Fruit fly (Drosophila melanogaster) whole organism, embryonic: ENCODE results near the gene LysS.
A peak's percentile ranks its signal among the peaks of the same experiment; 100 is the strongest.

Experiments used
- Bdp1 ChIP-seq: fragments of 200-800 bp; sonication (Bioruptor generic); optimal IDR thresholded peaks from 3 replicates; lab custom pipeline; 2016; ENCODE audit warnings: missing biosample characterization, missing genetic modification characterization
- BtbVII ChIP-seq: fragments of 200-800 bp; sonication (Bioruptor generic); optimal IDR thresholded peaks from 3 replicates; lab custom pipeline; 2017; ENCODE audit warnings: missing biosample characterization, mild to moderate bottlenecking, missing genetic modification characterization
- CG10979 ChIP-seq: fragments of 200-800 bp; sonication (Bioruptor generic); optimal IDR thresholded peaks from 2 replicates; lab custom pipeline; 2018; ENCODE audit warnings: missing biosample characterization, mild to moderate bottlenecking, missing genetic modification characterization, moderate library complexity
- CG14014 ChIP-seq: fragments of 200-800 bp; sonication (Bioruptor generic); IDR thresholded peaks from 2 replicates; pipeline ENCODE4 v1.3.6; 2022; ENCODE audit warnings: missing biosample characterization, missing genetic modification characterization
- CG17359 ChIP-seq: fragments of 200-800 bp; sonication (Bioruptor generic); optimal IDR thresholded peaks from 3 replicates; lab custom pipeline; 2018; ENCODE audit warnings: missing biosample characterization, mild to moderate bottlenecking, missing genetic modification characterization, moderate library complexity
- CG17829 ChIP-seq: fragments of 200-800 bp; optimal IDR thresholded peaks from 2 replicates; lab custom pipeline; 2019; ENCODE audit warnings: missing biosample characterization, mild to moderate bottlenecking, missing genetic modification characterization, moderate library complexity
- CG18764 ChIP-seq: fragments of 200-800 bp; sonication (Bioruptor generic); optimal IDR thresholded peaks from 3 replicates; lab custom pipeline; 2016; ENCODE audit warnings: missing biosample characterization, missing genetic modification characterization
- CG2120 ChIP-seq: fragments of 200-800 bp; sonication (Bioruptor generic); optimal IDR thresholded peaks from 3 replicates; lab custom pipeline; 2016; ENCODE audit warnings: missing biosample characterization, missing genetic modification characterization
- CG3847 ChIP-seq: fragments of 200-800 bp; sonication (Bioruptor generic); IDR thresholded peaks from 2 replicates; pipeline ENCODE4 v1.3.6; 2022; ENCODE audit warnings: missing biosample characterization, missing genetic modification characterization
- CG42726 ChIP-seq: fragments of 200-800 bp; sonication (Bioruptor generic); IDR thresholded peaks from 2 replicates; pipeline ENCODE4 v1.3.6; 2022; ENCODE audit warnings: missing biosample characterization, missing genetic modification characterization; ENCODE audit not compliant: partially characterized antibody
- CG4360 ChIP-seq: fragments of 200-800 bp; sonication (Bioruptor generic); IDR thresholded peaks from 2 replicates; pipeline ENCODE4 v1.3.6; 2022; ENCODE audit warnings: missing biosample characterization, missing genetic modification characterization
- CG43689 ChIP-seq: fragments of 200-800 bp; sonication (Bioruptor generic); IDR thresholded peaks from 2 replicates; pipeline ENCODE4 v1.3.6; 2022; ENCODE audit warnings: missing biosample characterization, missing genetic modification characterization
- CG5245 ChIP-seq: fragments of 200-800 bp; sonication (Bioruptor generic); optimal IDR thresholded peaks from 3 replicates; lab custom pipeline; 2016; ENCODE audit warnings: missing biosample characterization, missing genetic modification characterization
- Camta ChIP-seq: fragments of 200-800 bp; sonication (Bioruptor generic); optimal IDR thresholded peaks from 2 replicates; lab custom pipeline; 2016; ENCODE audit warnings: missing biosample characterization, missing genetic modification characterization
- D ChIP-seq, 2 experiments: fragments of 200-800 bp in 1 of 2; fragments of >200 bp in 1 of 2; sonication (Bioruptor generic) in 1 of 2; optimal IDR thresholded peaks; 2 replicates in 1 of 2; 3 replicates in 1 of 2; lab custom pipeline; 2017; ENCODE audit warnings: mild to moderate bottlenecking in 1 of 2, missing biosample characterization in 1 of 2, missing genetic modification characterization in 1 of 2, missing genetic modification reagents in 1 of 2
- D19B ChIP-seq: fragments of 200-800 bp; sonication (Bioruptor generic); optimal IDR thresholded peaks from 2 replicates; lab custom pipeline; 2017; ENCODE audit warnings: missing biosample characterization, mild to moderate bottlenecking, missing genetic modification characterization
- Deaf1 ChIP-seq: fragments of 200-800 bp; optimal IDR thresholded peaks from 3 replicates; lab custom pipeline; 2019; ENCODE audit warnings: missing biosample characterization, mild to moderate bottlenecking, missing genetic modification characterization, moderate library complexity
- Gsc ChIP-seq: fragments of 200-800 bp; sonication (Bioruptor generic); IDR thresholded peaks from 2 replicates; pipeline ENCODE4 v1.3.6; 2022; ENCODE audit warnings: missing biosample characterization, missing genetic modification characterization
- HLH54F ChIP-seq: fragments of 200-800 bp; sonication (Bioruptor generic); optimal IDR thresholded peaks from 3 replicates; lab custom pipeline; 2016; ENCODE audit warnings: missing biosample characterization, missing genetic modification characterization
- Lhr ChIP-seq: fragments of 200-800 bp; sonication (Bioruptor generic); optimal IDR thresholded peaks from 3 replicates; lab custom pipeline; 2017; ENCODE audit warnings: mild to moderate bottlenecking, missing biosample characterization, missing genetic modification reagents, missing genetic modification characterization
- Lpt ChIP-seq: fragments of >200 bp; optimal IDR thresholded peaks from 2 replicates; lab custom pipeline; 2018; ENCODE audit warnings: missing biosample characterization, missing genetic modification characterization
- Myb ChIP-seq: fragments of 200-800 bp; sonication (Bioruptor generic); optimal IDR thresholded peaks from 2 replicates; lab custom pipeline; 2016; ENCODE audit warnings: missing biosample characterization, missing genetic modification characterization
- Ssrp ChIP-seq: fragments of 200-800 bp; sonication (Bioruptor generic); optimal IDR thresholded peaks from 2 replicates; lab custom pipeline; 2018; ENCODE audit warnings: missing biosample characterization, mild to moderate bottlenecking, missing genetic modification characterization, moderate library complexity
- Taf1 ChIP-seq: fragments of 200-800 bp; sonication (Bioruptor generic); IDR thresholded peaks from 2 replicates; pipeline ENCODE4 v1.3.6; 2022; ENCODE audit warnings: missing biosample characterization, missing genetic modification characterization
- Usf ChIP-seq: fragments of 200-800 bp; sonication (Bioruptor generic); optimal IDR thresholded peaks from 2 replicates; lab custom pipeline; 2017; ENCODE audit warnings: missing genotype, missing biosample characterization, missing genetic modification characterization
- ab ChIP-seq: fragments of 200-800 bp; sonication (Bioruptor generic); optimal IDR thresholded peaks from 2 replicates; lab custom pipeline; 2016; ENCODE audit warnings: missing biosample characterization, missing genetic modification characterization
- btn ChIP-seq: fragments of 200-800 bp; sonication (Bioruptor generic); optimal IDR thresholded peaks from 2 replicates; lab custom pipeline; 2016; ENCODE audit warnings: missing biosample characterization, missing genetic modification characterization
- da ChIP-seq: fragments of 200-800 bp; sonication (Bioruptor generic); optimal IDR thresholded peaks from 2 replicates; lab custom pipeline; 2016; ENCODE audit warnings: missing biosample characterization, missing genetic modification characterization
- dan ChIP-seq: fragments of 200-800 bp; sonication (Bioruptor generic); IDR thresholded peaks from 2 replicates; pipeline ENCODE4 v1.3.6; 2022; ENCODE audit warnings: missing biosample characterization, missing genetic modification characterization
- disco-r ChIP-seq: fragments of 200-800 bp; sonication (Bioruptor generic); optimal IDR thresholded peaks from 2 replicates; lab custom pipeline; 2016; ENCODE audit warnings: missing biosample characterization, missing genetic modification characterization
- dm ChIP-seq: fragments of 200-800 bp; sonication (Bioruptor generic); optimal IDR thresholded peaks from 3 replicates; lab custom pipeline; 2016; ENCODE audit warnings: missing biosample characterization, missing genetic modification characterization
- eyg ChIP-seq: fragments of 200-800 bp; sonication (Bioruptor generic); optimal IDR thresholded peaks from 3 replicates; lab custom pipeline; 2016; ENCODE audit warnings: missing biosample characterization, missing genetic modification characterization
- fru ChIP-seq: fragments of >200 bp; optimal IDR thresholded peaks from 2 replicates; lab custom pipeline; 2017
- grn ChIP-seq: fragments of 200-800 bp; sonication (Bioruptor generic); optimal IDR thresholded peaks from 3 replicates; lab custom pipeline; 2017; ENCODE audit warnings: missing biosample characterization, missing genetic modification characterization
- hbn ChIP-seq: fragments of 200-800 bp; sonication (Bioruptor generic); IDR thresholded peaks from 2 replicates; pipeline ENCODE4 v1.3.6; 2022; ENCODE audit warnings: missing biosample characterization, missing genetic modification characterization; ENCODE audit not compliant: partially characterized antibody
- hkb ChIP-seq, 2 experiments: fragments of 200-800 bp in 1 of 2; fragments of >200 bp in 1 of 2; sonication (Bioruptor generic) in 1 of 2; IDR thresholded peaks in 1 of 2; optimal IDR thresholded peaks in 1 of 2; 2 replicates each; pipeline versions ENCODE4 v1.3.6 to Lab custom; 2017 to 2022; ENCODE audit warnings: missing biosample characterization in 1 of 2, missing genetic modification characterization in 1 of 2
- ind ChIP-seq: fragments of 200-800 bp; sonication (Bioruptor generic); optimal IDR thresholded peaks from 3 replicates; lab custom pipeline; 2016; ENCODE audit warnings: missing biosample characterization, missing genetic modification characterization
- klu ChIP-seq: fragments of 200-800 bp; sonication (Bioruptor generic); IDR thresholded peaks from 2 replicates; pipeline ENCODE4 v1.3.6; 2022; ENCODE audit warnings: missing biosample characterization, missing genetic modification characterization
- nau ChIP-seq: fragments of 200-800 bp; sonication (Bioruptor generic); optimal IDR thresholded peaks from 3 replicates; lab custom pipeline; 2017; ENCODE audit warnings: missing biosample characterization, mild to moderate bottlenecking, missing genetic modification characterization, missing genetic modification reagents
- pan ChIP-seq, 4 experiments: fragments of >200 bp in 3 of 4; fragments of 200-800 bp in 1 of 4; sonication (Bioruptor generic) in 1 of 4; optimal IDR thresholded peaks in 3 of 4; IDR thresholded peaks in 1 of 4; 2 replicates each; pipeline versions ENCODE4 v1.3.6 to Lab custom; 2017 to 2022; ENCODE audit warnings: missing biosample characterization in 2 of 4, missing genetic modification characterization in 2 of 4, mixed read lengths in 1 of 4
- ranshi ChIP-seq: fragments of 200-800 bp; sonication (Bioruptor generic); IDR thresholded peaks from 2 replicates; pipeline ENCODE4 v1.3.6; 2022; ENCODE audit warnings: missing biosample characterization, missing genetic modification characterization
- slp2 ChIP-seq: fragments of 200-800 bp; sonication (Bioruptor generic); optimal IDR thresholded peaks from 2 replicates; lab custom pipeline; 2016; ENCODE audit warnings: missing biosample characterization, missing genetic modification characterization
- trem ChIP-seq: fragments of 200-800 bp; optimal IDR thresholded peaks from 3 replicates; lab custom pipeline; 2019; ENCODE audit warnings: missing biosample characterization, mild to moderate bottlenecking, missing genetic modification characterization, moderate library complexity
- ttk ChIP-seq: fragments of 200-800 bp; sonication (Bioruptor generic); IDR thresholded peaks from 2 replicates; pipeline ENCODE4 v2.1.2; 2022; ENCODE audit warnings: missing biosample characterization, missing genetic modification characterization
- tup ChIP-seq: fragments of 200-800 bp; sonication (Bioruptor generic); optimal IDR thresholded peaks from 2 replicates; lab custom pipeline; 2016; ENCODE audit warnings: missing biosample characterization, mild to moderate bottlenecking, missing genetic modification characterization, moderate library complexity
- vvl ChIP-seq: fragments of 200-800 bp; sonication (Bioruptor generic); IDR thresholded peaks from 2 replicates; pipeline ENCODE4 v1.3.6; 2022; ENCODE audit warnings: missing biosample characterization, missing genetic modification characterization
- zen2 ChIP-seq: fragments of 200-800 bp; sonication (Bioruptor generic); IDR thresholded peaks from 3 replicates; pipeline ENCODE4 v1.3.6; 2022; ENCODE audit warnings: missing biosample characterization, missing genetic modification characterization; ENCODE audit not compliant: partially characterized antibody
- zf30C ChIP-seq: fragments of 200-800 bp; sonication (Bioruptor generic); optimal IDR thresholded peaks from 3 replicates; lab custom pipeline; 2018; ENCODE audit warnings: missing biosample characterization, mild to moderate bottlenecking, missing genetic modification characterization
- zfh1 ChIP-seq: fragments of 200-800 bp; sonication (Bioruptor generic); IDR thresholded peaks from 3 replicates; pipeline ENCODE4 v1.3.6; 2022; ENCODE audit warnings: missing biosample characterization, missing genetic modification characterization

Gene LysS

dm6 chr3L:1247627-1248295, 20.2 kb downstream of the LysS start, which contains the start of the genes Psf1 and Sac1 (continued):
- TF ChIP-seq pan (optimal IDR thresholded peaks at IDR 0.05; lab: Kevin White, UChicago) (no peak), pan (GFP tag; optimal IDR thresholded peaks at IDR 0.05 in 1 of 2, IDR thresholded peaks at IDR 0.05 in 1 of 2) (peak in 1 of 2 experiments; percentile 13), zf30C (GFP tag; lab: Kevin White, UChicago) (no peak), CG14014 (GFP tag; lab: Robert Waterston, UW) (no peak), zen2 (peak; percentile 53; the same call in 1 of the 3 replicates), Lhr (GFP tag; lab: Kevin White, UChicago) (peak; percentile 71), CG5245 (GFP tag; lab: Kevin White, UChicago) (peak; percentile 22), vvl (GFP tag; lab: Robert Waterston, UW) (no peak), nau (GFP tag; lab: Kevin White, UChicago) (no peak), CG4360 (GFP tag; lab: Robert Waterston, UW) (no peak), Usf (GFP tag; lab: Kevin White, UChicago) (no peak), D (optimal IDR thresholded peaks at IDR 0.05; lab: Kevin White, UChicago) (peak; percentile 5), D (GFP tag; optimal IDR thresholded peaks at IDR 0.05; lab: Kevin White, UChicago) (no peak), klu (GFP tag; lab: Robert Waterston, UW) (no peak; the same call in 1 of the 2 replicates), da (GFP tag; lab: Kevin White, UChicago) (peak; percentile 19), ab (GFP tag; lab: Kevin White, UChicago) (no peak), CG18764 (GFP tag; lab: Kevin White, UChicago) (peak; percentile 40), ind (peak; percentile 55), Deaf1 (tag; lab: Kevin White, UChicago) (no peak), grn (GFP tag; lab: Kevin White, UChicago) (no peak), Taf1 (GFP tag; lab: Robert Waterston, UW) (no peak), CG10979 (peak; percentile 40), btn (GFP tag; lab: Kevin White, UChicago) (no peak), eyg (GFP tag; lab: Kevin White, UChicago) (peak; percentile 7), fru (lab: Kevin White, UChicago) (no peak), CG17359 (tag; lab: Kevin White, UChicago) (no peak), Lpt (GFP tag; lab: Kevin White, UChicago) (no peak), CG3847 (GFP tag; lab: Robert Waterston, UW) (peak; percentile 55), BtbVII (GFP tag; lab: Kevin White, UChicago) (no peak), Myb (GFP tag; lab: Kevin White, UChicago) (peak; percentile 35), Bdp1 (GFP tag; lab: Kevin White, UChicago) (peak; percentile 31), trem (tag; lab: Kevin White, UChicago) (peak; percentile 73), CG17829 (tag; lab: Kevin White, UChicago) (peak; percentile 62), dan (no peak), ranshi (GFP tag; lab: Robert Waterston, UW) (no peak), CG2120 (peak; percentile 78), zfh1 (peak; percentile 36; the same call in 1 of the 3 replicates), Camta (GFP tag; lab: Kevin White, UChicago) (peak; percentile 2), disco-r (GFP tag; lab: Kevin White, UChicago) (no peak), hkb (optimal IDR thresholded peaks at IDR 0.05; lab: Kevin White, UChicago) (peak; percentile 30), hkb (GFP tag; IDR thresholded peaks at IDR 0.05; lab: Robert Waterston, UW) (no peak), ttk (GFP tag; lab: Robert Waterston, UW) (peak; percentile 24; the same call in 1 of the 2 replicates), dm (GFP tag; lab: Kevin White, UChicago) (peak; percentile 74), HLH54F (peak; percentile 65), D19B (no peak), Ssrp (tag; lab: Kevin White, UChicago) (peak; percentile 13), slp2 (GFP tag; lab: Kevin White, UChicago) (peak; percentile 17), CG43689 (GFP tag; lab: Robert Waterston, UW) (no peak), CG42726 (GFP tag; lab: Robert Waterston, UW) (peak; percentile 57; the same call in 1 of the 2 replicates), Gsc (GFP tag; lab: Robert Waterston, UW) (no peak), hbn (GFP tag; lab: Robert Waterston, UW) (peak; percentile 73), tup (GFP tag; lab: Kevin White, UChicago) (no peak)
